Fruit fly (Drosophila melanogaster): ENCODE data around the gene sn.

Gene sn

dm6 chrX:7968215-7968799 is 4.5 kb downstream of the sn start, which contains the start of gene sws (continued):
- TF ChIP-seq fd102C (GFP tag; optimal IDR thresholded peaks at IDR 0.05) (no peak), Sry-δ (GFP tag; optimal IDR thresholded peaks at IDR 0.05) (peak; percentile 57), CG9437 (GFP tag; optimal IDR thresholded peaks at IDR 0.05) (peak; percentile 28), ab (GFP tag; optimal IDR thresholded peaks at IDR 0.05) (no peak), gro (GFP tag; optimal IDR thresholded peaks at IDR 0.05) (no peak), lab (GFP tag; optimal IDR thresholded peaks at IDR 0.05) (peak; percentile 63), CG30431 (GFP tag; optimal IDR thresholded peaks at IDR 0.05) (no peak), CG10543 (GFP tag; optimal IDR thresholded peaks at IDR 0.05) (peak; percentile 28), CG13287 (GFP tag; IDR thresholded peaks at IDR 0.05; ENCODE audit: partially characterized antibody) (peak; percentile 73), CG7357 (GFP tag; IDR thresholded peaks at IDR 0.05) (no peak), CG18011 (GFP tag; optimal IDR thresholded peaks at IDR 0.05) (peak; percentile 8), CG11723 (GFP tag; optimal IDR thresholded peaks at IDR 0.05) (no peak), CG15479 (GFP tag; optimal IDR thresholded peaks at IDR 0.05) (no peak), aop (GFP tag; IDR thresholded peaks at IDR 0.05) (no peak), Nf-YA (GFP tag; IDR thresholded peaks at IDR 0.05) (no peak), scrt (GFP tag; optimal IDR thresholded peaks at IDR 0.05) (no peak), CG16813 (GFP tag; IDR thresholded peaks at IDR 0.05; ENCODE audit: partially characterized antibody) (peak; percentile 70), CG9727 (GFP tag; optimal IDR thresholded peaks at IDR 0.05) (peak; percentile 57), CG7786 (GFP tag; optimal IDR thresholded peaks at IDR 0.05) (no peak), CG7271 (tag; optimal IDR thresholded peaks at IDR 0.05) (no peak), abd-A (tag; optimal IDR thresholded peaks at IDR 0.05) (no peak), Atf6 (GFP tag; IDR thresholded peaks at IDR 0.05) (no peak), insv (GFP tag; optimal IDR thresholded peaks at IDR 0.05) (no peak), mirr (GFP tag; optimal IDR thresholded peaks at IDR 0.05) (no peak), grau (tag; optimal IDR thresholded peaks at IDR 0.05) (peak; percentile 53), yki (optimal IDR thresholded peaks at IDR 0.05) (no peak), bbx (GFP tag; IDR thresholded peaks at IDR 0.05; ENCODE audit: partially characterized antibody) (peak; percentile 70), Poxn (GFP tag; IDR thresholded peaks at IDR 0.05) (no peak), CG18262 (tag; optimal IDR thresholded peaks at IDR 0.05) (peak; percentile 48), Sox100B (GFP tag; optimal IDR thresholded peaks at IDR 0.05) (peak; percentile 40), CG12104 (GFP tag; optimal IDR thresholded peaks at IDR 0.05) (peak; percentile 41), CG16815 (GFP tag; optimal IDR thresholded peaks at IDR 0.05) (peak; percentile 6), CkIIα-i1 (GFP tag; IDR thresholded peaks at IDR 0.05) (no peak), CG17385 (GFP tag; optimal IDR thresholded peaks at IDR 0.05) (peak; percentile 9), ac (GFP tag; optimal IDR thresholded peaks at IDR 0.05) (no peak), Sry-β (GFP tag; optimal IDR thresholded peaks at IDR 0.05) (peak; percentile 64), kni (GFP tag; optimal IDR thresholded peaks at IDR 0.05) (no peak), CG3281 (GFP tag; optimal IDR thresholded peaks at IDR 0.05) (peak; percentile 49), Elba2 (GFP tag; optimal IDR thresholded peaks at IDR 0.05) (no peak), Gsc (GFP tag; IDR thresholded peaks at IDR 0.05) (no peak), sna (GFP tag; IDR thresholded peaks at IDR 0.05; ENCODE audit: partially characterized antibody) (peak; percentile 45), CG3065 (GFP tag; optimal IDR thresholded peaks at IDR 0.05) (no peak), Spps (tag; optimal IDR thresholded peaks at IDR 0.05) (no peak), CG2889 (GFP tag; IDR thresholded peaks at IDR 0.05) (no peak), CG10209 (GFP tag; optimal IDR thresholded peaks at IDR 0.05) (peak; percentile 23), zen2 (GFP tag; IDR thresholded peaks at IDR 0.05; ENCODE audit: partially characterized antibody) (peak; percentile 50; the same call in 2 of the 3 replicates), B-H2 (GFP tag; optimal IDR thresholded peaks at IDR 0.05) (no peak), seq (GFP tag; IDR thresholded peaks at IDR 0.05) (no peak), Hr39 (optimal IDR thresholded peaks at IDR 0.05) (no peak), CG10274 (GFP tag; optimal IDR thresholded peaks at IDR 0.05) (no peak), da (GFP tag; optimal IDR thresholded peaks at IDR 0.05) (no peak)

Measured in whole organism, embryonic.